Fruit fly (Drosophila melanogaster): ENCODE measurements around the gene Gba1a.

The Gba1a gene

dm6 chr3R:23675646-23676045 is 24.8 kb upstream of the Gba1a start (continued):
- no peak for TF ChIP-seq CG34422 (GFP tag; IDR thresholded peaks at IDR 0.05)
- no peak for TF ChIP-seq CG3163 (GFP tag; optimal IDR thresholded peaks at IDR 0.05)
- no peak for TF ChIP-seq trh (GFP tag; optimal IDR thresholded peaks at IDR 0.05)
- TF ChIP-seq CG10543 (GFP tag; optimal IDR thresholded peaks at IDR 0.05): no peak
- TF ChIP-seq CG42726 (GFP tag; IDR thresholded peaks at IDR 0.05; ENCODE audit: partially characterized antibody): no peak

- TF ChIP-seq phol (tag; optimal IDR thresholded peaks at IDR 0.05) (no peak), hkb (optimal IDR thresholded peaks at IDR 0.05) (no peak), hkb (GFP tag; IDR thresholded peaks at IDR 0.05) (no peak), tio (GFP tag; optimal IDR thresholded peaks at IDR 0.05) (no peak), br (optimal IDR thresholded peaks at IDR 0.05) (no peak), kay (GFP tag; optimal IDR thresholded peaks at IDR 0.05) (no peak), CG17802 (tag; optimal IDR thresholded peaks at IDR 0.05) (no peak), CG42726 (GFP tag; IDR thresholded peaks at IDR 0.05; ENCODE audit: partially characterized antibody) (no peak), Lpt (GFP tag; optimal IDR thresholded peaks at IDR 0.05) (no peak), trem (tag; optimal IDR thresholded peaks at IDR 0.05) (no peak), HmgZ (tag; optimal IDR thresholded peaks at IDR 0.05) (no peak), Med (GFP tag) (peak; percentile 6), klu (GFP tag; IDR thresholded peaks at IDR 0.05) (no peak), D19A (tag; optimal IDR thresholded peaks at IDR 0.05) (no peak), Hmx (GFP tag; optimal IDR thresholded peaks at IDR 0.05) (no peak), TFAM (GFP tag; optimal IDR thresholded peaks at IDR 0.05) (no peak), HLH3B (GFP tag; IDR thresholded peaks at IDR 0.05) (no peak), CG32532 (GFP tag; IDR thresholded peaks at IDR 0.05) (0 out of 2 replicates have a peak, but pooled peaks have one; percentile 25)
Measured at dm6 chr3R:23677058-23677457, 23.4 kb upstream of the Gba1a start, which contains the start of gene GILT3. TSS of gene GILT3 (plus strand) at chr3R:23677358.

- peak; percentile 78 for TF ChIP-seq E2f2 (GFP tag; IDR thresholded peaks at IDR 0.05)
- peak; percentile 48 for TF ChIP-seq toy (GFP tag; IDR thresholded peaks at IDR 0.05)
- TF ChIP-seq CG32772 (GFP tag; IDR thresholded peaks at IDR 0.05): peak; percentile 90
- peak; percentile 89 for TF ChIP-seq CG8388 (GFP tag; optimal IDR thresholded peaks at IDR 0.05)
- TF ChIP-seq inv (GFP tag; IDR thresholded peaks at IDR 0.05; ENCODE audit: partially characterized antibody): no peak
- TF ChIP-seq Dip2 (GFP tag; IDR thresholded peaks at IDR 0.05): no peak
- peak; percentile 76 for TF ChIP-seq twi (tag; optimal IDR thresholded peaks at IDR 0.05)
- TF ChIP-seq exex (tag; optimal IDR thresholded peaks at IDR 0.05): peak; percentile 78
- TF ChIP-seq danr (GFP tag; IDR thresholded peaks at IDR 0.05): peak; percentile 84
- TF ChIP-seq CG30020 (tag; optimal IDR thresholded peaks at IDR 0.05): peak; percentile 62
- TF ChIP-seq CG10321 (GFP tag; IDR thresholded peaks at IDR 0.05): peak; percentile 62; the same call in 1 of the 2 replicates
- no peak for TF ChIP-seq repo (GFP tag; optimal IDR thresholded peaks at IDR 0.05)
- peak; percentile 77 for TF ChIP-seq tio (GFP tag; optimal IDR thresholded peaks at IDR 0.05)
- peak; percentile 91 for TF ChIP-seq CG34422 (GFP tag; IDR thresholded peaks at IDR 0.05)
- TF ChIP-seq CG11695 (GFP tag; IDR thresholded peaks at IDR 0.05): peak; percentile 90
- TF ChIP-seq CG7556 (GFP tag; optimal IDR thresholded peaks at IDR 0.05): peak; percentile 91
- no peak for TF ChIP-seq yki (optimal IDR thresholded peaks at IDR 0.05)
- TF ChIP-seq D (optimal IDR thresholded peaks at IDR 0.05): no peak
- peak; percentile 89 for TF ChIP-seq D (GFP tag; optimal IDR thresholded peaks at IDR 0.05)
- TF ChIP-seq CG15601 (tag; optimal IDR thresholded peaks at IDR 0.05): peak; percentile 90
- peak; percentile 90 for TF ChIP-seq NfI (GFP tag; optimal IDR thresholded peaks at IDR 0.05)
- TF ChIP-seq CG15269 (tag; optimal IDR thresholded peaks at IDR 0.05): peak; percentile 95
- TF ChIP-seq Side (GFP tag; optimal IDR thresholded peaks at IDR 0.05): peak; percentile 14
- TF ChIP-seq MESR4 (GFP tag; optimal IDR thresholded peaks at IDR 0.05): peak; percentile 12
- TF ChIP-seq gem (tag; optimal IDR thresholded peaks at IDR 0.05): peak; percentile 94
- peak; percentile 97 for TF ChIP-seq vvl (GFP tag; IDR thresholded peaks at IDR 0.05)
- TF ChIP-seq ara (GFP tag; IDR thresholded peaks at IDR 0.05): peak; percentile 92
- TF ChIP-seq trem (tag; optimal IDR thresholded peaks at IDR 0.05): peak; percentile 73
- no peak for TF ChIP-seq CG4282 (GFP tag; optimal IDR thresholded peaks at IDR 0.05)
Measured at dm6 chr3R:23678349-23679193, 21.9 kb upstream of the Gba1a start, which contains the start of gene GILT2. TSS of gene GILT2 (plus strand) at chr3R:23678895.
